Worm (Caenorhabditis elegans): ENCODE results near the gene Y46D2A.3.

- TF ChIP-seq ama-1 (optimal IDR thresholded peaks at IDR 0.05), result no peak
- TF ChIP-seq ceh-13 (GFP tag; optimal IDR thresholded peaks at IDR 0.05), result no peak
- no peak for TF ChIP-seq B0310.2 (tag; optimal IDR thresholded peaks at IDR 0.05)
- TF ChIP-seq flt-1 (GFP tag; IDR thresholded peaks at IDR 0.05), result no peak
- no peak for TF ChIP-seq pes-1 (GFP tag; IDR thresholded peaks at IDR 0.05)
- no peak for TF ChIP-seq tbx-11 (GFP tag; IDR thresholded peaks at IDR 0.05)
- no peak for TF ChIP-seq F13C5.2 (tag; optimal IDR thresholded peaks at IDR 0.05)
- no peak for TF ChIP-seq scrt-1 (GFP tag; IDR thresholded peaks at IDR 0.05)
- TF ChIP-seq hmg-4 (GFP tag; optimal IDR thresholded peaks at IDR 0.05), result no peak
- TF ChIP-seq hnd-1 (tag; optimal IDR thresholded peaks at IDR 0.05), result no peak
- no peak for TF ChIP-seq hmbx-1 (tag; optimal IDR thresholded peaks at IDR 0.05)
- TF ChIP-seq aly-1 (tag; optimal IDR thresholded peaks at IDR 0.05), result no peak
- no peak for TF ChIP-seq ceh-36 (tag; optimal IDR thresholded peaks at IDR 0.05)
Measured at ce11 chrII:3323179-3323578, 3.8 kb downstream of the Y46D2A.3 start, which contains the start of gene Y46D2A.2.

Measured in whole organism, early embryonic.